Worm (Caenorhabditis elegans): Measurements from ENCODE around the gene fbxc-12.

Gene fbxc-12

ce11 chrIV:884707-885394 is 20.2 kb upstream of the fbxc-12 start, which contains the start of gene mak-2 (continued):
- TF ChIP-seq Y56A3A.18 (GFP tag; IDR thresholded peaks at IDR 0.05) (no peak), lin-40 (tag; optimal IDR thresholded peaks at IDR 0.05) (peak; percentile 8), dox-1 (GFP tag; IDR thresholded peaks at IDR 0.05) (peak; percentile 48; the same call in 1 of the 2 replicates), F33H1.4 (GFP tag; IDR thresholded peaks at IDR 0.05) (no peak), ceh-100 (GFP tag; IDR thresholded peaks at IDR 0.05) (peak; percentile 40; the same call in 1 of the 2 replicates), him-1 (tag; optimal IDR thresholded peaks at IDR 0.05) (no peak), cebp-1 (GFP tag; IDR thresholded peaks at IDR 0.05) (peak; percentile 48; the same call in 1 of the 2 replicates), cebp-1 (tag; optimal IDR thresholded peaks at IDR 0.05) (peak; percentile 78), madf-10 (tag; optimal IDR thresholded peaks at IDR 0.05) (no peak), F49E8.2 (tag; optimal IDR thresholded peaks at IDR 0.05; ENCODE audit: insufficient read depth) (no peak), tbp1 (GFP tag; optimal IDR thresholded peaks at IDR 0.05) (no peak), egrh-3 (GFP tag; IDR thresholded peaks at IDR 0.05) (no peak), chd-7 (tag; optimal IDR thresholded peaks at IDR 0.05) (no peak), C17E4.6 (GFP tag; IDR thresholded peaks at IDR 0.05) (no peak), lin-35 (GFP tag; optimal IDR thresholded peaks at IDR 0.05) (peak in 1 of 3 experiments; percentile 9), F10E7.11 (tag; optimal IDR thresholded peaks at IDR 0.05) (no peak), pbrm-1 (GFP tag; IDR thresholded peaks at IDR 0.05) (no peak), lag-1 (GFP tag; IDR thresholded peaks at IDR 0.05) (no peak), ceh-79 (tag; optimal IDR thresholded peaks at IDR 0.05) (no peak), F52B5.7 (tag; optimal IDR thresholded peaks at IDR 0.05) (no peak), sptf-2 (GFP tag; optimal IDR thresholded peaks at IDR 0.05) (no peak), tlf-1 (GFP tag; optimal IDR thresholded peaks at IDR 0.05) (no peak), hrde-1 (tag; optimal IDR thresholded peaks at IDR 0.05; ENCODE audit: borderline replicate concordance) (no peak), lsy-27 (tag; optimal IDR thresholded peaks at IDR 0.05; ENCODE audit: borderline replicate concordance, insufficient read depth) (no peak), ztf-3 (GFP tag; optimal IDR thresholded peaks at IDR 0.05) (no peak), K11D2.4 (GFP tag; IDR thresholded peaks at IDR 0.05) (no peak), attf-5 (GFP tag; optimal IDR thresholded peaks at IDR 0.05) (peak; percentile 88), lin-54 (GFP tag; optimal IDR thresholded peaks at IDR 0.05) (peak; percentile 41), gei-17 (GFP tag; optimal IDR thresholded peaks at IDR 0.05) (no peak), zfh-2 (GFP tag; conservative IDR thresholded peaks at IDR 0.05) (no peak; the same call in 1 of the 2 replicates), ztf-6 (GFP tag; IDR thresholded peaks at IDR 0.05) (no peak), F57C9.4 (tag; optimal IDR thresholded peaks at IDR 0.05) (no peak), Y79H2A.3 (GFP tag; conservative IDR thresholded peaks at IDR 0.05) (no peak), B0336.3 (GFP tag; IDR thresholded peaks at IDR 0.05) (no peak), Y53F4B.3 (GFP tag; IDR thresholded peaks at IDR 0.05) (no peak), hlh-12 (tag; optimal IDR thresholded peaks at IDR 0.05) (no peak), snpc-3.4 (tag; optimal IDR thresholded peaks at IDR 0.05) (no peak), F37B4.10 (GFP tag; IDR thresholded peaks at IDR 0.05) (no peak), F22D6.2 (tag; optimal IDR thresholded peaks at IDR 0.05) (no peak), ztf-26 (tag; optimal IDR thresholded peaks at IDR 0.05) (no peak), F57A8.1 (GFP tag; optimal IDR thresholded peaks at IDR 0.05) (no peak), sea-2 (GFP tag; IDR thresholded peaks at IDR 0.05) (no peak), zim-3 (tag; optimal IDR thresholded peaks at IDR 0.05) (no peak), madf-8 (GFP tag; conservative IDR thresholded peaks at IDR 0.05) (no peak), snpc-1.1 (tag; optimal IDR thresholded peaks at IDR 0.05; ENCODE audit: insufficient read depth) (no peak), B0261.1 (tag; optimal IDR thresholded peaks at IDR 0.05) (no peak), snpc-4 (GFP tag; optimal IDR thresholded peaks at IDR 0.05) (no peak), snpc-4 (tag; optimal IDR thresholded peaks at IDR 0.05) (peak in 2 of 4 experiments; percentile 54 to 75)
